Worm (Caenorhabditis elegans) whole organism, late embryonic: ENCODE results near the gene srpa-68.

Source experiments
- T23F11.4 ChIP-seq: fragments of 200-800 bp; sonication (Bioruptor generic); optimal IDR thresholded peaks from 2 replicates; lab custom pipeline; 2018; ENCODE audit warnings: mild to moderate bottlenecking, missing genetic modification characterization, missing compliant biosample characterization
- ceh-30 ChIP-seq: fragments of 150-350 bp; optimal IDR thresholded peaks from 2 replicates; lab custom pipeline; 2014; ENCODE audit warnings: missing biosample characterization, missing genetic modification characterization
- dmd-4 ChIP-seq: sonication (generic microtip); optimal IDR thresholded peaks from 2 replicates; lab custom pipeline; 2016; ENCODE audit warnings: borderline replicate concordance, missing genetic modification characterization, missing compliant biosample characterization
- dve-1 ChIP-seq: sonication (generic microtip); optimal IDR thresholded peaks from 2 replicates; lab custom pipeline; 2017; ENCODE audit warnings: antibody characterized with exemption, mild to moderate bottlenecking, missing genetic modification characterization, missing compliant biosample characterization
- elt-2 ChIP-seq: sonication (generic microtip); optimal IDR thresholded peaks from 2 replicates; lab custom pipeline; 2016; ENCODE audit warnings: missing genetic modification reagents, missing genetic modification characterization, missing compliant biosample characterization
- fkh-10 ChIP-seq: fragments of 150-350 bp; optimal IDR thresholded peaks from 2 replicates; lab custom pipeline; 2014; ENCODE audit warnings: missing biosample characterization, missing genetic modification reagents, missing genetic modification characterization
- hlh-30 ChIP-seq: sonication (generic microtip); optimal IDR thresholded peaks from 2 replicates; lab custom pipeline; 2017; ENCODE audit warnings: antibody characterized with exemption, missing genetic modification characterization, missing compliant biosample characterization; ENCODE audit not compliant: insufficient read depth
- nfya-1 ChIP-seq: sonication (generic microtip); optimal IDR thresholded peaks from 2 replicates; lab custom pipeline; 2017; ENCODE audit warnings: missing genetic modification characterization, mild to moderate bottlenecking, missing compliant biosample characterization, antibody characterized with exemption, moderate library complexity
- nhr-11 ChIP-seq: fragments of 150-350 bp; optimal IDR thresholded peaks from 2 replicates; lab custom pipeline; 2014; ENCODE audit warnings: missing biosample characterization, missing genetic modification characterization
- pros-1 ChIP-seq: fragments of 150-350 bp; optimal IDR thresholded peaks from 2 replicates; lab custom pipeline; 2014; ENCODE audit warnings: missing biosample characterization, missing genetic modification reagents, missing genetic modification characterization
- rnt-1 ChIP-seq: sonication (generic microtip); optimal IDR thresholded peaks from 2 replicates; lab custom pipeline; 2016; ENCODE audit warnings: missing genetic modification characterization, missing compliant biosample characterization
- sox-4 ChIP-seq: sonication (generic microtip); optimal IDR thresholded peaks from 2 replicates; lab custom pipeline; 2017; ENCODE audit warnings: mild to moderate bottlenecking, missing genetic modification characterization, inconsistent platforms, missing compliant biosample characterization
- syd-9 ChIP-seq: sonication (generic microtip); optimal IDR thresholded peaks from 2 replicates; lab custom pipeline; 2016; ENCODE audit warnings: mild to moderate bottlenecking, missing genetic modification characterization, moderate library complexity, missing compliant biosample characterization
- ztf-16 ChIP-seq: sonication (generic microtip); optimal IDR thresholded peaks from 2 replicates; lab custom pipeline; 2017; ENCODE audit warnings: missing genetic modification characterization, missing compliant biosample characterization

ce11 chrV:12307011-12307540 lies 15.6 kb upstream of the srpa-68 start, which contains the start of gene srg-45:
- TF ChIP-seq ceh-30 (tag; lab: Kevin White, UChicago) = no peak
- no peak for TF ChIP-seq elt-2 (tag; lab: Kevin White, UChicago)
- TF ChIP-seq fkh-10 (GFP tag; lab: Kevin White, UChicago) = no peak
- no peak for TF ChIP-seq hlh-30 (tag; lab: Kevin White, UChicago)
- TF ChIP-seq dmd-4 (tag; lab: Kevin White, UChicago) = no peak
- no peak for TF ChIP-seq pros-1
- no peak for TF ChIP-seq syd-9 (tag; lab: Kevin White, UChicago)
- no peak for TF ChIP-seq rnt-1
- TF ChIP-seq T23F11.4 (GFP tag; lab: Kevin White, UChicago) = no peak
- no peak for TF ChIP-seq sox-4
- no peak for TF ChIP-seq nfya-1
- no peak for TF ChIP-seq ztf-16
- TF ChIP-seq nhr-11 (tag; lab: Kevin White, UChicago) = no peak
- no peak for TF ChIP-seq dve-1 (tag; lab: Kevin White, UChicago)
